Worm (Caenorhabditis elegans): ENCODE results near the gene rps-28.

ce11 chrIV:1660735-1661134, 1.2 kb downstream of the rps-28 start:
- TF ChIP-seq elt-3 (tag; optimal IDR thresholded peaks at IDR 0.05) (no peak), alr-1 (tag; optimal IDR thresholded peaks at IDR 0.05) (no peak), Y55F3AM.14 (GFP tag; optimal IDR thresholded peaks at IDR 0.05) (no peak), lsy-2 (tag; optimal IDR thresholded peaks at IDR 0.05) (no peak), unc-55 (GFP tag; optimal IDR thresholded peaks at IDR 0.05) (no peak), nhr-12 (tag; optimal IDR thresholded peaks at IDR 0.05) (no peak), zag-1 (tag; optimal IDR thresholded peaks at IDR 0.05) (no peak), skn-1 (tag; optimal IDR thresholded peaks at IDR 0.05) (no peak), ztf-11 (tag; optimal IDR thresholded peaks at IDR 0.05) (no peak), nhr-237 (tag; optimal IDR thresholded peaks at IDR 0.05) (no peak), F13H6.1 (tag; optimal IDR thresholded peaks at IDR 0.05) (no peak), nhr-23 (tag; optimal IDR thresholded peaks at IDR 0.05) (no peak)
